Fruit fly (Drosophila melanogaster) whole organism, prepupa: ENCODE measurements around the gene RpL40.
A peak's percentile ranks its signal among the peaks of the same experiment; 100 is the strongest.

Experiments used
- CG10631 ChIP-seq: fragments of 200-800 bp; sonication (Bioruptor generic); optimal IDR thresholded peaks from 2 replicates; lab custom pipeline; 2016; ENCODE audit warnings: missing biosample characterization, missing genetic modification characterization
- CG10669 ChIP-seq: fragments of 200-800 bp; sonication (Bioruptor generic); optimal IDR thresholded peaks from 3 replicates; lab custom pipeline; 2018; ENCODE audit warnings: missing biosample characterization, mild to moderate bottlenecking, missing genetic modification characterization, moderate library complexity
- CG11294 ChIP-seq: fragments of 200-800 bp; sonication (Bioruptor generic); IDR thresholded peaks from 2 replicates; pipeline ENCODE4 v1.3.6; 2022; ENCODE audit warnings: missing biosample characterization, missing genetic modification characterization
- CG11902 ChIP-seq: fragments of 200-800 bp; sonication (Bioruptor generic); optimal IDR thresholded peaks from 3 replicates; lab custom pipeline; 2016; ENCODE audit warnings: missing biosample characterization, missing genetic modification characterization
- CG15336 ChIP-seq: fragments of 200-800 bp; sonication (Bioruptor generic); IDR thresholded peaks from 2 replicates; pipeline ENCODE4 v1.3.6; 2022; ENCODE audit warnings: missing biosample characterization, missing genetic modification characterization
- CG1621 ChIP-seq: fragments of 200-800 bp; sonication (Bioruptor generic); optimal IDR thresholded peaks from 3 replicates; lab custom pipeline; 2018; ENCODE audit warnings: missing biosample characterization, mild to moderate bottlenecking, missing genetic modification characterization
- CG16779 ChIP-seq: fragments of 200-800 bp; sonication (Bioruptor generic); optimal IDR thresholded peaks from 3 replicates; lab custom pipeline; 2017; ENCODE audit warnings: missing biosample characterization, mild to moderate bottlenecking, missing genetic modification characterization
- CG32006 ChIP-seq: fragments of 200-800 bp; sonication (Bioruptor generic); optimal IDR thresholded peaks from 3 replicates; lab custom pipeline; 2017; ENCODE audit warnings: missing biosample characterization, mild to moderate bottlenecking, missing genetic modification characterization
- CG34406 ChIP-seq: fragments of 200-800 bp; sonication (Bioruptor generic); optimal IDR thresholded peaks from 3 replicates; lab custom pipeline; 2016; ENCODE audit warnings: missing biosample characterization, missing genetic modification characterization
- CG3919 ChIP-seq: fragments of 200-800 bp; sonication (Bioruptor generic); optimal IDR thresholded peaks from 3 replicates; lab custom pipeline; 2016; ENCODE audit warnings: missing biosample characterization, missing genetic modification characterization
- CG6276 ChIP-seq: fragments of 200-800 bp; sonication (Bioruptor generic); optimal IDR thresholded peaks from 2 replicates; lab custom pipeline; 2017; ENCODE audit warnings: missing biosample characterization, mild to moderate bottlenecking, missing genetic modification characterization
- CG6792 ChIP-seq: fragments of 200-800 bp; sonication (Bioruptor generic); optimal IDR thresholded peaks from 3 replicates; lab custom pipeline; 2016; ENCODE audit warnings: missing biosample characterization, missing genetic modification characterization
- CG6854 ChIP-seq: fragments of 200-800 bp; sonication (Bioruptor generic); optimal IDR thresholded peaks from 2 replicates; lab custom pipeline; 2017; ENCODE audit warnings: missing biosample characterization, mild to moderate bottlenecking, missing genetic modification characterization
- CG7368 ChIP-seq: fragments of 200-800 bp; sonication (Bioruptor generic); optimal IDR thresholded peaks from 3 replicates; lab custom pipeline; 2016; ENCODE audit warnings: missing biosample characterization, missing genetic modification characterization
- CG8119 ChIP-seq: fragments of 200-800 bp; sonication (Bioruptor generic); IDR thresholded peaks from 3 replicates; pipeline ENCODE4 v1.3.6; 2022; ENCODE audit warnings: missing biosample characterization, missing genetic modification characterization
- CG8319 ChIP-seq: fragments of 200-800 bp; sonication (Bioruptor generic); optimal IDR thresholded peaks from 3 replicates; lab custom pipeline; 2016; ENCODE audit warnings: missing biosample characterization, missing genetic modification characterization
- CG9139 ChIP-seq: fragments of 200-800 bp; sonication (Bioruptor generic); optimal IDR thresholded peaks from 3 replicates; lab custom pipeline; 2017; ENCODE audit warnings: missing biosample characterization, mild to moderate bottlenecking, missing genetic modification characterization
- Eip75B ChIP-seq: fragments of 200-800 bp; sonication (Bioruptor generic); optimal IDR thresholded peaks from 3 replicates; lab custom pipeline; 2016; ENCODE audit warnings: missing biosample characterization, missing genetic modification characterization
- Eip78C ChIP-seq: fragments of 200-800 bp; sonication (Bioruptor generic); peaks from one replicate; lab custom pipeline; 2016; ENCODE audit warnings: missing biosample characterization, missing genetic modification characterization
- Eip93F ChIP-seq: fragments of 200-800 bp; sonication (Bioruptor generic); optimal IDR thresholded peaks from 2 replicates; lab custom pipeline; 2016; ENCODE audit warnings: missing biosample characterization, mild to moderate bottlenecking, missing genetic modification characterization
- Ets21C ChIP-seq: fragments of 200-800 bp; sonication (Bioruptor generic); optimal IDR thresholded peaks from 3 replicates; lab custom pipeline; 2016; ENCODE audit warnings: missing biosample characterization, missing genetic modification characterization
- Ets96B ChIP-seq: fragments of 200-800 bp; optimal IDR thresholded peaks from 2 replicates; lab custom pipeline; 2019; ENCODE audit warnings: missing biosample characterization, mild to moderate bottlenecking, missing genetic modification characterization, moderate library complexity
- Hr38 ChIP-seq: sonication (Bioruptor generic); optimal IDR thresholded peaks from 2 replicates; lab custom pipeline; 2016; ENCODE audit warnings: missing biosample characterization, missing genetic modification characterization
- Hr39 ChIP-seq: fragments of 200-800 bp; sonication (Bioruptor generic); optimal IDR thresholded peaks from 2 replicates; lab custom pipeline; 2016; ENCODE audit warnings: missing biosample characterization, missing genetic modification characterization
- Hr4 ChIP-seq: fragments of 200-800 bp; sonication (Bioruptor generic); optimal IDR thresholded peaks from 3 replicates; lab custom pipeline; 2016; ENCODE audit warnings: missing biosample characterization, missing genetic modification characterization
- Met ChIP-seq: fragments of 200-800 bp; sonication (Bioruptor generic); optimal IDR thresholded peaks from 3 replicates; lab custom pipeline; 2016; ENCODE audit warnings: missing biosample characterization, missing genetic modification characterization
- OdsH ChIP-seq: fragments of 200-800 bp; sonication (Bioruptor generic); optimal IDR thresholded peaks from 3 replicates; lab custom pipeline; 2016; ENCODE audit warnings: missing biosample characterization, missing genetic modification characterization
- Smox ChIP-seq: fragments of 200-800 bp; sonication (Bioruptor generic); optimal IDR thresholded peaks from 3 replicates; lab custom pipeline; 2016; ENCODE audit warnings: missing biosample characterization, missing genetic modification characterization
- Sox102F ChIP-seq: fragments of 200-800 bp; sonication (Bioruptor generic); optimal IDR thresholded peaks from 2 replicates; lab custom pipeline; 2016; ENCODE audit warnings: missing biosample characterization, mild to moderate bottlenecking, missing genetic modification characterization
- Sox15 ChIP-seq: fragments of 200-800 bp; sonication (Bioruptor generic); optimal IDR thresholded peaks from 3 replicates; lab custom pipeline; 2016; ENCODE audit warnings: missing biosample characterization, missing genetic modification characterization
- achi ChIP-seq: fragments of 200-800 bp; sonication (Bioruptor generic); optimal IDR thresholded peaks from 3 replicates; lab custom pipeline; 2016; ENCODE audit warnings: missing biosample characterization, missing genetic modification characterization
- cyc ChIP-seq: fragments of 200-800 bp; sonication (Bioruptor generic); optimal IDR thresholded peaks from 3 replicates; lab custom pipeline; 2016; ENCODE audit warnings: missing biosample characterization, missing genetic modification characterization
- dsx ChIP-seq: fragments of 200-800 bp; optimal IDR thresholded peaks from 3 replicates; lab custom pipeline; 2019; ENCODE audit warnings: missing biosample characterization, mild to moderate bottlenecking, missing genetic modification characterization, moderate library complexity; ENCODE audit not compliant: poor library complexity, severe bottlenecking
- eg ChIP-seq: fragments of 200-800 bp; sonication (Bioruptor generic); IDR thresholded peaks from 3 replicates; pipeline ENCODE4 v1.3.6; 2022; ENCODE audit warnings: missing biosample characterization, missing genetic modification characterization
- esn ChIP-seq: fragments of 200-800 bp; sonication (Bioruptor generic); optimal IDR thresholded peaks from 2 replicates; lab custom pipeline; 2016; ENCODE audit warnings: missing biosample characterization, mild to moderate bottlenecking, missing genetic modification characterization, moderate library complexity
- fd59A ChIP-seq: fragments of 200-800 bp; sonication (Bioruptor generic); optimal IDR thresholded peaks from 2 replicates; lab custom pipeline; 2017; ENCODE audit warnings: missing biosample characterization, mild to moderate bottlenecking, missing genetic modification characterization, missing genetic modification reagents
- fd85E ChIP-seq: fragments of 200-800 bp; sonication (Bioruptor generic); optimal IDR thresholded peaks from 3 replicates; lab custom pipeline; 2016; ENCODE audit warnings: missing biosample characterization, missing genetic modification characterization
- fkh ChIP-seq: fragments of 200-800 bp; sonication (Bioruptor generic); optimal IDR thresholded peaks from 3 replicates; lab custom pipeline; 2017; ENCODE audit warnings: missing biosample characterization, mild to moderate bottlenecking, missing genetic modification characterization, moderate library complexity
- lz ChIP-seq: fragments of 200-800 bp; sonication (Bioruptor generic); optimal IDR thresholded peaks from 3 replicates; lab custom pipeline; 2016; ENCODE audit warnings: missing biosample characterization, missing genetic modification characterization
- net ChIP-seq: fragments of 200-800 bp; sonication (Bioruptor generic); optimal IDR thresholded peaks from 3 replicates; lab custom pipeline; 2016; ENCODE audit warnings: missing biosample characterization, missing genetic modification characterization
- pdm3 ChIP-seq: fragments of 200-800 bp; sonication (Bioruptor generic); optimal IDR thresholded peaks from 3 replicates; lab custom pipeline; 2016; ENCODE audit warnings: missing biosample characterization, missing genetic modification characterization
- salr ChIP-seq, 2 experiments: fragments of 200-800 bp; sonication (Bioruptor generic); optimal IDR thresholded peaks; 3 replicates each; lab custom pipeline; 2016 to 2018; ENCODE audit warnings: missing biosample characterization in 2 of 2, missing genetic modification characterization in 2 of 2, mild to moderate bottlenecking in 1 of 2
- ss ChIP-seq, 2 experiments: fragments of 200-800 bp; sonication (Bioruptor generic); optimal IDR thresholded peaks; 2 replicates in 1 of 2; 3 replicates in 1 of 2; lab custom pipeline; 2017 to 2018; ENCODE audit warnings: mild to moderate bottlenecking in 2 of 2, missing biosample characterization in 2 of 2, missing genetic modification characterization in 2 of 2, moderate library complexity in 1 of 2
- svp ChIP-seq: fragments of 200-800 bp; sonication (Bioruptor generic); peaks from one replicate; lab custom pipeline; 2016; ENCODE audit warnings: missing biosample characterization, missing genetic modification characterization
- vri ChIP-seq: fragments of 200-800 bp; sonication (Bioruptor generic); optimal IDR thresholded peaks from 3 replicates; lab custom pipeline; 2016; ENCODE audit warnings: missing biosample characterization, mild to moderate bottlenecking, missing genetic modification characterization

RpL40 gene

dm6 chr2L:4211335-4211753, 16.2 kb upstream of the RpL40 start (continued):
- TF ChIP-seq net (GFP tag; lab: Kevin White, UChicago) (peak; percentile 37), CG11294 (GFP tag; lab: Robert Waterston, UW) (no peak), CG6854 (no peak), CG8319 (GFP tag; lab: Kevin White, UChicago) (peak; percentile 46), pdm3 (GFP tag; lab: Kevin White, UChicago) (no peak), CG9139 (GFP tag; lab: Kevin White, UChicago) (peak; percentile 73), CG16779 (peak; percentile 42), fd59A (GFP tag; lab: Kevin White, UChicago) (peak; percentile 56)

- no peak for TF ChIP-seq achi (GFP tag; lab: Kevin White, UChicago)
- TF ChIP-seq CG10669, result no peak
- no peak for TF ChIP-seq vri (GFP tag; lab: Kevin White, UChicago)
- TF ChIP-seq eg, result no peak
- TF ChIP-seq pdm3 (GFP tag; lab: Kevin White, UChicago), result no peak
- TF ChIP-seq Eip75B (GFP tag; lab: Kevin White, UChicago), result no peak
- no peak for TF ChIP-seq OdsH (GFP tag; lab: Kevin White, UChicago)
- no peak for TF ChIP-seq dsx (GFP tag; lab: Kevin White, UChicago)
- no peak for TF ChIP-seq fd59A (GFP tag; lab: Kevin White, UChicago)
- TF ChIP-seq Ets96B (tag; lab: Kevin White, UChicago), result no peak
- no peak for TF ChIP-seq Ets21C (GFP tag; lab: Kevin White, UChicago)
- no peak for TF ChIP-seq salr (GFP tag; optimal IDR thresholded peaks at IDR 0.05; lab: Kevin White, UChicago)
- TF ChIP-seq Eip78C (GFP tag; lab: Kevin White, UChicago), result no peak
- no peak for TF ChIP-seq CG15336 (GFP tag; lab: Robert Waterston, UW)
- TF ChIP-seq fd85E (GFP tag; lab: Kevin White, UChicago), result no peak
- no peak for TF ChIP-seq fkh (GFP tag; lab: Kevin White, UChicago)
- TF ChIP-seq CG11902 (GFP tag; lab: Kevin White, UChicago), result no peak
- TF ChIP-seq lz, result no peak
- TF ChIP-seq CG11294 (GFP tag; lab: Robert Waterston, UW), result no peak
- TF ChIP-seq Met (GFP tag; lab: Kevin White, UChicago), result no peak
Observed at dm6 chr2L:4218820-4219219, 8.7 kb upstream of the RpL40 start.

dm6 chr2L:4221354-4222001, 6.0 kb upstream of the RpL40 start, which contains the start of gene ft:
ft (minus strand) TSS chr2L:4221796.
- TF ChIP-seq Eip78C (GFP tag; lab: Kevin White, UChicago), result peak; percentile 25
- no peak for TF ChIP-seq esn
- no peak for TF ChIP-seq pdm3 (GFP tag; lab: Kevin White, UChicago)
- no peak for TF ChIP-seq Sox102F (GFP tag; lab: Kevin White, UChicago)
- TF ChIP-seq CG10631 (GFP tag; lab: Kevin White, UChicago), result no peak
- no peak for TF ChIP-seq CG11294 (GFP tag; lab: Robert Waterston, UW)
- TF ChIP-seq Met (GFP tag; lab: Kevin White, UChicago), result no peak
- no peak for TF ChIP-seq CG7368 (GFP tag; lab: Kevin White, UChicago)
- TF ChIP-seq fkh (GFP tag; lab: Kevin White, UChicago), result no peak
- TF ChIP-seq CG11902 (GFP tag; lab: Kevin White, UChicago), result no peak
- no peak for TF ChIP-seq CG10669
- TF ChIP-seq cyc (GFP tag; lab: Kevin White, UChicago), result no peak
- no peak for TF ChIP-seq CG32006 (GFP tag; lab: Kevin White, UChicago)
- TF ChIP-seq lz, result no peak
- TF ChIP-seq Eip75B (GFP tag; lab: Kevin White, UChicago), result no peak
- no peak for TF ChIP-seq Hr39
- TF ChIP-seq CG6276 (GFP tag; lab: Kevin White, UChicago), result no peak
- TF ChIP-seq CG8119 (GFP tag; lab: Robert Waterston, UW), result peak; percentile 32; the same call in 1 of the 3 replicates
- TF ChIP-seq Sox15, result no peak
- no peak for TF ChIP-seq fd59A (GFP tag; lab: Kevin White, UChicago)
- TF ChIP-seq Ets21C (GFP tag; lab: Kevin White, UChicago), result no peak
- TF ChIP-seq Eip93F (GFP tag; lab: Kevin White, UChicago), result no peak
- no peak for TF ChIP-seq CG1621
- no peak for TF ChIP-seq svp (GFP tag; lab: Kevin White, UChicago)
- no peak for TF ChIP-seq CG34406
- TF ChIP-seq CG15336 (GFP tag; lab: Robert Waterston, UW), result no peak
- no peak for TF ChIP-seq CG6792 (GFP tag; lab: Kevin White, UChicago)
- no peak for TF ChIP-seq Hr38
- no peak for TF ChIP-seq CG9139 (GFP tag; lab: Kevin White, UChicago)
- peak in 1 of 2 experiments; percentile 12 for TF ChIP-seq ss (GFP tag; optimal IDR thresholded peaks at IDR 0.05; lab: Kevin White, UChicago)
- TF ChIP-seq Hr4, result no peak
- TF ChIP-seq fd85E (GFP tag; lab: Kevin White, UChicago), result no peak
- TF ChIP-seq Smox, result peak; percentile 7
- TF ChIP-seq eg, result no peak; the same call in 2 of the 3 replicates
- no peak for TF ChIP-seq vri (GFP tag; lab: Kevin White, UChicago)
- peak; percentile 23 for TF ChIP-seq CG3919 (GFP tag; lab: Kevin White, UChicago)
